Worm (Caenorhabditis elegans) whole organism, L1 larva: ENCODE results near the gene sid-1.
A peak's percentile ranks its signal among the peaks of the same experiment; 100 is the strongest.

Experiments used
- C04F5.9 ChIP-seq: sonication (generic microtip); optimal IDR thresholded peaks from 2 replicates; lab custom pipeline; 2016; ENCODE audit warnings: missing genetic modification characterization, missing compliant biosample characterization
- C34B4.2 ChIP-seq: sonication (generic microtip); optimal IDR thresholded peaks from 2 replicates; lab custom pipeline; 2017; ENCODE audit warnings: mild to moderate bottlenecking, missing genetic modification characterization, missing compliant biosample characterization
- Y116A8C.19 ChIP-seq: sonication (generic microtip); optimal IDR thresholded peaks from 2 replicates; lab custom pipeline; 2016; ENCODE audit warnings: missing compliant biosample characterization, missing genetic modification characterization, borderline replicate concordance
- aly-2 ChIP-seq: fragments of 150-350 bp; optimal IDR thresholded peaks from 2 replicates; lab custom pipeline; 2014; ENCODE audit warnings: missing biosample characterization, missing genetic modification characterization
- ceh-88 ChIP-seq: fragments of 200-800 bp; sonication (Bioruptor generic); IDR thresholded peaks from 2 replicates; pipeline ENCODE4 v1.3.6; 2022; ENCODE audit warnings: missing genetic modification characterization, missing compliant biosample characterization
- ceh-90 ChIP-seq: sonication (generic microtip); optimal IDR thresholded peaks from 2 replicates; lab custom pipeline; 2016; ENCODE audit warnings: missing genetic modification characterization, missing compliant biosample characterization
- ces-1 ChIP-seq: fragments of 150-350 bp; optimal IDR thresholded peaks from 2 replicates; lab custom pipeline; 2014; ENCODE audit warnings: missing biosample characterization, missing genetic modification reagents, missing genetic modification characterization
- efl-1 ChIP-seq, 4 experiments: fragments of 150-350 bp; optimal IDR thresholded peaks in 3 of 4; peaks in 1 of 4; 1 replicate in 1 of 4; 2 replicates in 3 of 4; lab custom pipeline; 2014; ENCODE audit warnings: missing biosample characterization in 2 of 4, missing genetic modification characterization in 2 of 4, missing genetic modification reagents in 2 of 4
- egl-13 ChIP-seq: sonication (generic microtip); optimal IDR thresholded peaks from 2 replicates; lab custom pipeline; 2016; ENCODE audit warnings: missing genotype, missing genetic modification reagents, missing genetic modification characterization, missing compliant biosample characterization
- egl-27 ChIP-seq, 2 experiments: fragments of 150-350 bp in 1 of 2; sonication (generic microtip); optimal IDR thresholded peaks; 3 replicates each; lab custom pipeline; 2017 to 2018; ENCODE audit warnings: missing biosample characterization in 2 of 2, missing genetic modification characterization in 2 of 2, missing genetic modification reagents in 2 of 2
- elt-3 ChIP-seq, 6 experiments: fragments of 150-350 bp in 1 of 6; sonication (generic microtip); optimal IDR thresholded peaks; 2 replicates each; lab custom pipeline; 2017 to 2018; ENCODE audit warnings: missing biosample characterization in 6 of 6, missing genetic modification characterization in 6 of 6, inconsistent platforms in 1 of 6
- ets-5 ChIP-seq: fragments of 200-800 bp; sonication (Bioruptor generic); IDR thresholded peaks from 2 replicates; pipeline ENCODE4 v1.3.6; 2022; ENCODE audit warnings: missing genetic modification characterization, missing compliant biosample characterization
- fkh-10 ChIP-seq: sonication (generic microtip); optimal IDR thresholded peaks from 2 replicates; lab custom pipeline; 2017; ENCODE audit warnings: missing biosample characterization, missing genetic modification reagents, missing genetic modification characterization
- fkh-4 ChIP-seq: sonication (generic microtip); optimal IDR thresholded peaks from 2 replicates; lab custom pipeline; 2016; ENCODE audit warnings: missing compliant biosample characterization, missing genetic modification characterization, borderline replicate concordance
- hpl-2 ChIP-seq: fragments of 150-350 bp; optimal IDR thresholded peaks from 2 replicates; lab custom pipeline; 2014; ENCODE audit warnings: missing biosample characterization, missing genetic modification reagents, missing genetic modification characterization
- irx-1 ChIP-seq: sonication (generic microtip); optimal IDR thresholded peaks from 2 replicates; lab custom pipeline; 2016; ENCODE audit warnings: missing genetic modification characterization, missing compliant biosample characterization
- jun-1 ChIP-seq: fragments of 150-350 bp; optimal IDR thresholded peaks from 2 replicates; lab custom pipeline; 2014; ENCODE audit warnings: missing biosample characterization, missing genetic modification reagents, missing genetic modification characterization
- lin-13 ChIP-seq: fragments of 150-350 bp; optimal IDR thresholded peaks from 2 replicates; lab custom pipeline; 2014; ENCODE audit warnings: missing biosample characterization, missing genetic modification reagents, missing genetic modification characterization
- lin-15B ChIP-seq: fragments of 150-350 bp; sonication (generic microtip); optimal IDR thresholded peaks from 3 replicates; lab custom pipeline; 2014; ENCODE audit warnings: missing biosample characterization, missing genetic modification characterization
- lin-39 ChIP-seq: fragments of 150-350 bp; optimal IDR thresholded peaks from 2 replicates; lab custom pipeline; 2014; ENCODE audit warnings: missing biosample characterization, missing genetic modification reagents, missing genetic modification characterization
- lsy-2 ChIP-seq, 2 experiments: fragments of 150-350 bp; optimal IDR thresholded peaks; 2 replicates each; lab custom pipeline; 2014; ENCODE audit warnings: missing biosample characterization in 2 of 2, missing genetic modification characterization in 2 of 2
- mef-2 ChIP-seq: fragments of 150-350 bp; optimal IDR thresholded peaks from 2 replicates; lab custom pipeline; 2014; ENCODE audit warnings: missing biosample characterization, missing genetic modification characterization
- mep-1 ChIP-seq: fragments of 150-350 bp; optimal IDR thresholded peaks from 2 replicates; lab custom pipeline; 2014; ENCODE audit warnings: missing biosample characterization, missing genetic modification characterization
- nhr-12 ChIP-seq: sonication (generic microtip); optimal IDR thresholded peaks from 2 replicates; lab custom pipeline; 2017; ENCODE audit warnings: missing biosample characterization, missing genetic modification characterization
- nhr-19 ChIP-seq: fragments of 200-800 bp; sonication (Bioruptor generic); conservative IDR thresholded peaks from 2 replicates; pipeline ENCODE4 v1.3.6; 2022; ENCODE audit warnings: missing genetic modification characterization, missing compliant biosample characterization
- nhr-20 ChIP-seq: sonication (generic microtip); optimal IDR thresholded peaks from 2 replicates; lab custom pipeline; 2016; ENCODE audit warnings: mild to moderate bottlenecking, missing genetic modification characterization, missing compliant biosample characterization
- nhr-237 ChIP-seq: fragments of 150-350 bp; optimal IDR thresholded peaks from 2 replicates; lab custom pipeline; 2014; ENCODE audit warnings: missing biosample characterization, missing genetic modification characterization
- nhr-47 ChIP-seq: sonication (generic microtip); optimal IDR thresholded peaks from 2 replicates; lab custom pipeline; 2016; ENCODE audit warnings: mild to moderate bottlenecking, missing genetic modification characterization, moderate library complexity, missing compliant biosample characterization
- nhr-71 ChIP-seq: sonication (generic microtip); optimal IDR thresholded peaks from 2 replicates; lab custom pipeline; 2016; ENCODE audit warnings: mild to moderate bottlenecking, missing genetic modification characterization, moderate library complexity, missing compliant biosample characterization
- nhr-76 ChIP-seq: sonication (generic microtip); optimal IDR thresholded peaks from 2 replicates; lab custom pipeline; 2017; ENCODE audit warnings: missing biosample characterization, missing genetic modification characterization
- nhr-77 ChIP-seq: fragments of 150-350 bp; optimal IDR thresholded peaks from 2 replicates; lab custom pipeline; 2014; ENCODE audit warnings: missing biosample characterization, missing genetic modification characterization
- nhr-84 ChIP-seq: sonication (generic microtip); optimal IDR thresholded peaks from 2 replicates; lab custom pipeline; 2017; ENCODE audit warnings: missing biosample characterization, missing genetic modification characterization
- nhr-85 ChIP-seq: sonication (generic microtip); peaks from one replicate; lab custom pipeline; 2016; ENCODE audit warnings: missing genetic modification characterization, inconsistent platforms, missing compliant biosample characterization
- pag-3 ChIP-seq: sonication (generic microtip); optimal IDR thresholded peaks from 2 replicates; lab custom pipeline; 2017; ENCODE audit warnings: missing genetic modification characterization, mild to moderate bottlenecking, missing compliant biosample characterization, antibody characterized with exemption, borderline replicate concordance; ENCODE audit not compliant: insufficient read depth
- pax-3 ChIP-seq: fragments of 200-800 bp; sonication (Bioruptor generic); optimal IDR thresholded peaks from 2 replicates; lab custom pipeline; 2018; ENCODE audit warnings: mild to moderate bottlenecking, missing genetic modification characterization, moderate library complexity, missing compliant biosample characterization
- pqm-1 ChIP-seq: sonication (generic microtip); optimal IDR thresholded peaks from 3 replicates; lab custom pipeline; 2017; ENCODE audit warnings: missing biosample characterization, missing genetic modification characterization
- skn-1 ChIP-seq: fragments of 150-350 bp; optimal IDR thresholded peaks from 2 replicates; lab custom pipeline; 2014; ENCODE audit warnings: missing biosample characterization, missing genetic modification characterization
- snpc-4 ChIP-seq: fragments of 150-350 bp; optimal IDR thresholded peaks from 2 replicates; lab custom pipeline; 2014; ENCODE audit warnings: missing biosample characterization, missing genetic modification characterization
- snu-23 ChIP-seq: sonication (generic microtip); optimal IDR thresholded peaks from 2 replicates; lab custom pipeline; 2016; ENCODE audit warnings: missing genetic modification characterization, missing compliant biosample characterization
- sox-4 ChIP-seq: sonication (generic microtip); optimal IDR thresholded peaks from 2 replicates; lab custom pipeline; 2016; ENCODE audit warnings: missing genetic modification characterization, missing compliant biosample characterization
- tbx-2 ChIP-seq: sonication (generic microtip); optimal IDR thresholded peaks from 2 replicates; lab custom pipeline; 2016; ENCODE audit warnings: missing genetic modification characterization, missing compliant biosample characterization
- tlp-1 ChIP-seq: fragments of 150-350 bp; optimal IDR thresholded peaks from 2 replicates; lab custom pipeline; 2014; ENCODE audit warnings: missing biosample characterization, missing genetic modification characterization
- unc-130 ChIP-seq: fragments of 150-350 bp; optimal IDR thresholded peaks from 2 replicates; lab custom pipeline; 2017; ENCODE audit warnings: missing biosample characterization, missing genetic modification characterization, inconsistent platforms
- unc-62 ChIP-seq: fragments of 150-350 bp; optimal IDR thresholded peaks from 2 replicates; lab custom pipeline; 2014; ENCODE audit warnings: missing biosample characterization, missing genetic modification reagents, missing genetic modification characterization
- unc-86 ChIP-seq: sonication (generic microtip); optimal IDR thresholded peaks from 2 replicates; lab custom pipeline; 2016; ENCODE audit warnings: missing genetic modification characterization, missing compliant biosample characterization
- vab-15 ChIP-seq: sonication (generic microtip); optimal IDR thresholded peaks from 2 replicates; lab custom pipeline; 2017; ENCODE audit warnings: missing genotype, mild to moderate bottlenecking, missing genetic modification characterization, missing compliant biosample characterization
- xbp-1 ChIP-seq: sonication (generic microtip); optimal IDR thresholded peaks from 2 replicates; lab custom pipeline; 2016; ENCODE audit warnings: missing genetic modification characterization, missing compliant biosample characterization
- zag-1 ChIP-seq: fragments of 150-350 bp; optimal IDR thresholded peaks from 2 replicates; lab custom pipeline; 2014; ENCODE audit warnings: missing biosample characterization, missing genetic modification characterization
- ztf-11 ChIP-seq, 2 experiments: sonication (generic microtip); optimal IDR thresholded peaks; 2 replicates each; lab custom pipeline; 2016 to 2017; ENCODE audit warnings: missing genetic modification characterization in 2 of 2, missing biosample characterization in 1 of 2, missing compliant biosample characterization in 1 of 2
- ztf-4 ChIP-seq: fragments of 150-350 bp; optimal IDR thresholded peaks from 2 replicates; lab custom pipeline; 2014; ENCODE audit warnings: missing biosample characterization, missing genetic modification characterization

sid-1 gene

DNA sequence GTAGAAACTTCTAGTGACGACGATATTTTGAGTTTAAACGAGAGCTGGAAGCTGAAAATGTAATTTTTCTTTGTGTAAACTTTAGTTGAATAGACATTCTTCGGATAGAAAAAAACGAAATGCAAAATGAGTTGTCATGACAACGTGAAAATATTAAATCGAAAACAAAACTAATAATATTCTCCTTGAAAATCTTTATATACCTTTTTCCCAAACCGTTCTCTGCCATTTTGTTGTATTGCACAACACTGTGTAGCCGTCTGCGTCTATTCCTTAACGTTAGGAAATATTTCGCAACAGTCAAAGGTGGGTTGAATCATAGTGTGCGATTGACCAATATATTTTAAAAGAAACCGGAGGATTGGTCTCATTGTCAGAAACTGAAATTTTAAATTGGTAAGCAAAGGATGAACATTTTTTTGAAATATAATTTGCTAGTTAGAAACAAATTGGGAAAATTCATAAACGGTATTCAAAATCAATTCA lies 38.9 kb upstream of the sid-1 start, which contains the start of gene Y58A7A.3 (continued):
- peak; percentile 64 for TF ChIP-seq hpl-2
- no peak for TF ChIP-seq pax-3 (tag; lab: Kevin White, UChicago)
- TF ChIP-seq efl-1 (optimal IDR thresholded peaks at IDR 0.05; lab: Kevin White, UChicago): peak; percentile 36 to 60
- peak in 1 of 2 experiments; percentile 39 for TF ChIP-seq efl-1 (GFP tag; optimal IDR thresholded peaks at IDR 0.05 in 1 of 2; lab: Kevin White, UChicago)
- peak; percentile 20 for TF ChIP-seq mep-1
- no peak for TF ChIP-seq pqm-1
- TF ChIP-seq fkh-4 (tag; lab: Kevin White, UChicago): no peak
- TF ChIP-seq ets-5 (GFP tag; lab: Robert Waterston, UW): no peak
- no peak for TF ChIP-seq lin-15B (tag; lab: Kevin White, UChicago)
- TF ChIP-seq snpc-4: no peak
- TF ChIP-seq C34B4.2 (tag; lab: Kevin White, UChicago): no peak
- TF ChIP-seq ztf-4: no peak
- TF ChIP-seq unc-86: no peak
- TF ChIP-seq egl-13 (tag; lab: Kevin White, UChicago): no peak
- peak; percentile 61 for TF ChIP-seq nhr-237 (tag; lab: Kevin White, UChicago)
- TF ChIP-seq zag-1 (tag; lab: Kevin White, UChicago): no peak
- no peak for TF ChIP-seq tlp-1 (tag; lab: Kevin White, UChicago)
- peak; percentile 93 for TF ChIP-seq skn-1 (tag; lab: Kevin White, UChicago)
- peak; percentile 52 for TF ChIP-seq nhr-85
- no peak for TF ChIP-seq sox-4 (tag; lab: Kevin White, UChicago)
- peak; percentile 31 for TF ChIP-seq irx-1 (tag; lab: Kevin White, UChicago)
- peak; percentile 63 for TF ChIP-seq nhr-71 (tag; lab: Kevin White, UChicago)
- TF ChIP-seq nhr-47: peak; percentile 31
- no peak for TF ChIP-seq tbx-2
- peak; percentile 49 for TF ChIP-seq snu-23 (GFP tag; lab: Kevin White, UChicago)
- no peak for TF ChIP-seq unc-62 (GFP tag; lab: Kevin White, UChicago)
- TF ChIP-seq ztf-11 (tag; optimal IDR thresholded peaks at IDR 0.05; lab: Kevin White, UChicago): no peak
- no peak for TF ChIP-seq C04F5.9 (tag; lab: Kevin White, UChicago)
- TF ChIP-seq ceh-90: no peak
- no peak for TF ChIP-seq mef-2
- peak; percentile 19; the same call in 1 of the 2 replicates for TF ChIP-seq nhr-19
- peak; percentile 9 to 76 for TF ChIP-seq lsy-2 (tag; optimal IDR thresholded peaks at IDR 0.05; lab: Kevin White, UChicago)
- TF ChIP-seq nhr-20 (tag; lab: Kevin White, UChicago): peak; percentile 11
- peak; percentile 35 for TF ChIP-seq jun-1 (tag; lab: Kevin White, UChicago)
- TF ChIP-seq fkh-10: no peak
- TF ChIP-seq nhr-76 (tag; lab: Kevin White, UChicago): no peak
- TF ChIP-seq nhr-77 (tag; lab: Kevin White, UChicago): no peak
- TF ChIP-seq ces-1: no peak
- no peak for TF ChIP-seq unc-130 (tag; lab: Kevin White, UChicago)
- TF ChIP-seq lin-13: no peak
- TF ChIP-seq egl-27 (tag; optimal IDR thresholded peaks at IDR 0.05; lab: Kevin White, UChicago): no peak
- TF ChIP-seq nhr-12 (tag; lab: Kevin White, UChicago): no peak
- TF ChIP-seq pag-3: no peak
- TF ChIP-seq lin-39 (tag; lab: Kevin White, UChicago): no peak
- TF ChIP-seq vab-15: no peak
- TF ChIP-seq aly-2 (tag; lab: Kevin White, UChicago): no peak
- TF ChIP-seq ceh-88 (GFP tag; lab: Robert Waterston, UW): no peak
- no peak for TF ChIP-seq Y116A8C.19
- no peak for TF ChIP-seq nhr-84 (tag; lab: Kevin White, UChicago)
- TF ChIP-seq elt-3 (tag; optimal IDR thresholded peaks at IDR 0.05; lab: Kevin White, UChicago): peak in 2 of 6 experiments; percentile 57 to 60
- no peak for TF ChIP-seq xbp-1
